Worm (Caenorhabditis elegans): ENCODE measurements around the gene bath-5.

- no peak for TF ChIP-seq hlh-30 (tag; optimal IDR thresholded peaks at IDR 0.05; ENCODE audit: insufficient read depth)
- peak; percentile 1 for TF ChIP-seq tbx-2 (tag; optimal IDR thresholded peaks at IDR 0.05)
- TF ChIP-seq pha-4 (tag; optimal IDR thresholded peaks at IDR 0.05): no peak
- TF ChIP-seq fkh-6 (tag; optimal IDR thresholded peaks at IDR 0.05): no peak
- TF ChIP-seq rnt-1 (tag; optimal IDR thresholded peaks at IDR 0.05): no peak
- no peak for TF ChIP-seq pqm-1 (tag; optimal IDR thresholded peaks at IDR 0.05)
- TF ChIP-seq K09A11.1 (tag; optimal IDR thresholded peaks at IDR 0.05; ENCODE audit: insufficient read depth): no peak
- no peak for TF ChIP-seq K02D7.2 (tag; optimal IDR thresholded peaks at IDR 0.05)
- TF ChIP-seq ama-1 (optimal IDR thresholded peaks at IDR 0.05): no peak
- TF ChIP-seq ahr-1 (tag; optimal IDR thresholded peaks at IDR 0.05): no peak
- no peak for TF ChIP-seq fax-1 (tag; optimal IDR thresholded peaks at IDR 0.05)
- TF ChIP-seq T23F11.4 (GFP tag; optimal IDR thresholded peaks at IDR 0.05): no peak
- no peak for TF ChIP-seq nhr-11 (tag; optimal IDR thresholded peaks at IDR 0.05)
Measured at ce11 chrII:2058985-2059384, 27.2 kb upstream of the bath-5 start, which contains the start of gene F07E5.5.
